Worm (Caenorhabditis elegans) whole organism, young adult: ENCODE results near the gene unc-4.

Experiments
- cebp-1 ChIP-seq, 2 experiments: fragments of 200-800 bp in 1 of 2; sonication (Bioruptor generic) in 1 of 2; sonication (generic microtip) in 1 of 2; IDR thresholded peaks in 1 of 2; optimal IDR thresholded peaks in 1 of 2; 2 replicates each; pipeline versions ENCODE4 v1.3.6 to Lab custom; 2017 to 2022; ENCODE audit warnings: missing compliant biosample characterization in 2 of 2, missing genetic modification characterization in 2 of 2, mild to moderate bottlenecking in 1 of 2, missing genetic modification reagents in 1 of 2, moderate library complexity in 1 of 2
- madf-6 ChIP-seq: fragments of 200-800 bp; sonication (Bioruptor generic); IDR thresholded peaks from 2 replicates; pipeline ENCODE4 v1.3.6; 2022; ENCODE audit warnings: missing genetic modification reagents, missing genetic modification characterization, missing compliant biosample characterization
- tlf-1 ChIP-seq: fragments of 200-800 bp; sonication (Bioruptor generic); optimal IDR thresholded peaks from 2 replicates; lab custom pipeline; 2018; ENCODE audit warnings: mild to moderate bottlenecking, missing genetic modification characterization, missing compliant biosample characterization

DNA sequence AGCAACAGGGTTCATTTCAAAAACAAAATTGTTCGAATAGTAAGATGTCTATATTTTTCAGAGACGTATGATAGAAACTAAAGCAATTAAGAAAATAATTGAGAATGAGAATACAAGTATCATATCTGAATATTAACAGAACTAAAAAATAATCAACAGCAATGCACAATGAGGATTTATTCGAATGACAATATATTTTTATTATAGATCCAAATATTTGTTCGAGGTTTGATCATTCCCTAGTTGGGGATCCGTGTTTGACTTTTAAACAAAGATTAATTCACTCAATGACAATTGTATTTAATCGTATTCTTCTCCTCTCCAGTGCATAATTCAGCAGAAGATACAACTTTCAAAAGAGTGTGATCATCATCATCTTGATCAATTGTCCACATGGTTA lies 38.0 kb downstream of the unc-4 start, which contains the start of gene C08H9.18:
- no peak for TF ChIP-seq tlf-1
- no peak for TF ChIP-seq madf-6 (GFP tag; lab: Robert Waterston, UW)
- TF ChIP-seq cebp-1 (GFP tag; IDR thresholded peaks at IDR 0.05; lab: Robert Waterston, UW): no peak
- no peak for TF ChIP-seq cebp-1 (tag; optimal IDR thresholded peaks at IDR 0.05; lab: Kevin White, UChicago)
